Worm (Caenorhabditis elegans) whole organism, L4/young adult: ENCODE data around the gene F36H12.10.

Experiments
- W03F9.2 ChIP-seq: fragments of 150-350 bp; optimal IDR thresholded peaks from 2 replicates; lab custom pipeline; 2014; ENCODE audit warnings: missing biosample characterization, missing genetic modification characterization
- dao-5 ChIP-seq: sonication (generic microtip); optimal IDR thresholded peaks from 2 replicates; lab custom pipeline; 2016; ENCODE audit warnings: missing genotype, missing genetic modification characterization, moderate library complexity, missing compliant biosample characterization
- him-1 ChIP-seq: sonication (generic microtip); optimal IDR thresholded peaks from 2 replicates; lab custom pipeline; 2016; ENCODE audit warnings: missing genotype, missing genetic modification reagents, missing genetic modification characterization, missing compliant biosample characterization

DNA sequence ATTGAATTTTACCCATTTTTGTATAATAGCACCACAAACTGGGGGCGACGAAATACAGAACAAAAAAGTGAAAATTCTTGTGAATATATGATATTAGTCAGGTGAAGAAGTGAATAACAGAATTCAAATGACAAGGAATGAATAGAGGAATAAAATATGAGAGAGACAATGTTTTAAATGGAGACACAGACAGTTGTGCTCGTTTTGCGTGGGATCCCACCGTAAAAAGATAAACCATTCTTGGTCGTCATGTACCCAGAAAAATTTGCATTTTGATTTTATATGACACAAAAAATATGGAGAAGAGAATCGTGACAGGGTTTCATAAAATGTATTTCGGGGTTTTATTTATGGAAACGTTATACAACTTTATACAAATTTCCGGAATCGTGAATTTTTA, 23.2 kb upstream of the F36H12.10 start, which contains the start of gene F36H12.17:
- TF ChIP-seq him-1 (no peak), W03F9.2 (tag; lab: Kevin White, UChicago) (no peak), dao-5 (tag; lab: Kevin White, UChicago) (no peak)
